Worm (Caenorhabditis elegans): ENCODE results near the gene F01D5.6.

DNA sequence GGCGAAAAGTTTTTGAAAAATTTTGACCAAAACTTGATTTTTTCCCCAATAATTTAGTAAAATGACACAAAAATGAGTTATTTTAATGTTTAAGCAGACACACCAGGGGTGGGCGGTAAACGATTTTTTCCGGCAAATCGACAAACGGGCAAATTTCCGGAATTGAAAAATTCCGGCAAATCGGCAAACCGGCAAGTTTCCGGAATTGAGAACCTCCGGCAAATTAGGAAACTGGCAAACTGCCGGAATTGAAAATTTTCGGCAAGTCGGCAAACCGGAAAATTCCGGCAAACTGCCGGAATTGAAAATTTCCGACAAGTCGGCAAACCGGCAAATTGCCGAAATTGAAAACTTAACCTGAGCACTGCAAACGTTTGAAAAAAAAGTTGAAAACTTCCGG is 26.4 kb downstream of the F01D5.6 start:
- TF ChIP-seq lin-13 (GFP tag; optimal IDR thresholded peaks at IDR 0.05) (no peak), unc-39 (tag; optimal IDR thresholded peaks at IDR 0.05) (no peak), ceh-32 (tag; optimal IDR thresholded peaks at IDR 0.05; ENCODE audit: poor library complexity) (no peak), pha-4 (GFP tag; IDR thresholded peaks at IDR 0.05) (no peak), pha-4 (tag; optimal IDR thresholded peaks at IDR 0.05) (no peak), nhr-28 (tag; optimal IDR thresholded peaks at IDR 0.05) (no peak), nhr-25 (tag; optimal IDR thresholded peaks at IDR 0.05; ENCODE audit: borderline replicate concordance, insufficient read depth) (no peak), aha-1 (tag) (no peak), daf-8 (GFP tag; IDR thresholded peaks at IDR 0.05) (no peak), nhr-10 (tag; optimal IDR thresholded peaks at IDR 0.05) (no peak), nhr-41 (GFP tag; IDR thresholded peaks at IDR 0.05) (no peak), aly-2 (tag; optimal IDR thresholded peaks at IDR 0.05) (no peak)

All from whole organism, L4 larva.